Worm (Caenorhabditis elegans) whole organism, late embryonic: ENCODE data around the gene col-142.

ENCODE experiments used
- C38D4.7 ChIP-seq: fragments of 200-800 bp; sonication (Bioruptor generic); optimal IDR thresholded peaks from 2 replicates; lab custom pipeline; 2018; ENCODE audit warnings: mild to moderate bottlenecking, missing genetic modification characterization, moderate library complexity, missing compliant biosample characterization
- F13H6.1 ChIP-seq: sonication (generic microtip); optimal IDR thresholded peaks from 2 replicates; lab custom pipeline; 2016; ENCODE audit warnings: missing genetic modification characterization, missing compliant biosample characterization
- K02D7.2 ChIP-seq: sonication (generic microtip); optimal IDR thresholded peaks from 2 replicates; lab custom pipeline; 2017; ENCODE audit warnings: mild to moderate bottlenecking, missing genetic modification characterization, missing compliant biosample characterization
- K09A11.1 ChIP-seq: sonication (generic microtip); optimal IDR thresholded peaks from 2 replicates; lab custom pipeline; 2017; ENCODE audit warnings: antibody characterized with exemption, mild to moderate bottlenecking, missing genetic modification characterization, missing compliant biosample characterization; ENCODE audit not compliant: insufficient read depth
- T23F11.4 ChIP-seq: fragments of 200-800 bp; sonication (Bioruptor generic); optimal IDR thresholded peaks from 2 replicates; lab custom pipeline; 2018; ENCODE audit warnings: mild to moderate bottlenecking, missing genetic modification characterization, missing compliant biosample characterization
- ahr-1 ChIP-seq: sonication (generic microtip); optimal IDR thresholded peaks from 2 replicates; lab custom pipeline; 2016; ENCODE audit warnings: missing genetic modification characterization, missing compliant biosample characterization
- ceh-19 ChIP-seq: fragments of 200-800 bp; sonication (Bioruptor generic); optimal IDR thresholded peaks from 2 replicates; lab custom pipeline; 2018; ENCODE audit warnings: mild to moderate bottlenecking, missing genetic modification characterization, missing compliant biosample characterization
- ceh-2 ChIP-seq: sonication (generic microtip); optimal IDR thresholded peaks from 2 replicates; lab custom pipeline; 2016; ENCODE audit warnings: missing genotype, missing genetic modification characterization, missing compliant biosample characterization
- ceh-22 ChIP-seq: sonication (generic microtip); optimal IDR thresholded peaks from 2 replicates; lab custom pipeline; 2017; ENCODE audit warnings: missing biosample characterization, missing genetic modification characterization
- ceh-30 ChIP-seq: fragments of 150-350 bp; optimal IDR thresholded peaks from 2 replicates; lab custom pipeline; 2014; ENCODE audit warnings: missing biosample characterization, missing genetic modification characterization
- ceh-31 ChIP-seq: sonication (generic microtip); optimal IDR thresholded peaks from 2 replicates; lab custom pipeline; 2016; ENCODE audit warnings: missing genetic modification characterization, missing compliant biosample characterization
- ceh-34 ChIP-seq: sonication (generic microtip); optimal IDR thresholded peaks from 2 replicates; lab custom pipeline; 2016; ENCODE audit warnings: mild to moderate bottlenecking, missing genetic modification characterization, missing compliant biosample characterization
- ceh-48 ChIP-seq: sonication (generic microtip); optimal IDR thresholded peaks from 2 replicates; lab custom pipeline; 2016; ENCODE audit warnings: missing genetic modification characterization, inconsistent platforms, missing compliant biosample characterization
- ceh-6 ChIP-seq: fragments of 200-800 bp; sonication (Bioruptor generic); optimal IDR thresholded peaks from 2 replicates; lab custom pipeline; 2018; ENCODE audit warnings: mild to moderate bottlenecking, missing genetic modification characterization, missing compliant biosample characterization
- ceh-9 ChIP-seq: sonication (generic microtip); optimal IDR thresholded peaks from 2 replicates; lab custom pipeline; 2016; ENCODE audit warnings: mild to moderate bottlenecking, missing genetic modification characterization, inconsistent platforms, missing compliant biosample characterization
- che-1 ChIP-seq: sonication (generic microtip); optimal IDR thresholded peaks from 2 replicates; lab custom pipeline; 2016; ENCODE audit warnings: mild to moderate bottlenecking, missing genetic modification characterization, missing compliant biosample characterization
- dmd-4 ChIP-seq: sonication (generic microtip); optimal IDR thresholded peaks from 2 replicates; lab custom pipeline; 2016; ENCODE audit warnings: borderline replicate concordance, missing genetic modification characterization, missing compliant biosample characterization
- elt-4 ChIP-seq: sonication (generic microtip); optimal IDR thresholded peaks from 2 replicates; lab custom pipeline; 2016; ENCODE audit warnings: missing genetic modification characterization, missing compliant biosample characterization
- ets-4 ChIP-seq: sonication (generic microtip); optimal IDR thresholded peaks from 2 replicates; lab custom pipeline; 2016; ENCODE audit warnings: missing genetic modification characterization, missing compliant biosample characterization
- fax-1 ChIP-seq: sonication (generic microtip); optimal IDR thresholded peaks from 2 replicates; lab custom pipeline; 2016; ENCODE audit warnings: missing genotype, missing genetic modification characterization, missing compliant biosample characterization
- fkh-10 ChIP-seq: fragments of 150-350 bp; optimal IDR thresholded peaks from 2 replicates; lab custom pipeline; 2014; ENCODE audit warnings: missing biosample characterization, missing genetic modification reagents, missing genetic modification characterization
- fkh-6 ChIP-seq: sonication (generic microtip); optimal IDR thresholded peaks from 2 replicates; lab custom pipeline; 2016; ENCODE audit warnings: missing genetic modification characterization, missing compliant biosample characterization
- gmeb-2 ChIP-seq: sonication (generic microtip); optimal IDR thresholded peaks from 2 replicates; lab custom pipeline; 2016; ENCODE audit warnings: missing genetic modification characterization, inconsistent platforms, missing compliant biosample characterization
- hlh-30 ChIP-seq: sonication (generic microtip); optimal IDR thresholded peaks from 2 replicates; lab custom pipeline; 2017; ENCODE audit warnings: antibody characterized with exemption, missing genetic modification characterization, missing compliant biosample characterization; ENCODE audit not compliant: insufficient read depth
- hlh-6 ChIP-seq: sonication (generic microtip); optimal IDR thresholded peaks from 2 replicates; lab custom pipeline; 2016; ENCODE audit warnings: missing genotype, missing genetic modification characterization, missing compliant biosample characterization
- hlh-8 ChIP-seq: sonication (generic microtip); optimal IDR thresholded peaks from 2 replicates; lab custom pipeline; 2016; ENCODE audit warnings: missing genotype, missing genetic modification characterization, missing compliant biosample characterization
- lim-6 ChIP-seq: sonication (generic microtip); optimal IDR thresholded peaks from 2 replicates; lab custom pipeline; 2016; ENCODE audit warnings: missing genetic modification characterization, missing compliant biosample characterization
- mec-3 ChIP-seq: sonication (generic microtip); optimal IDR thresholded peaks from 2 replicates; lab custom pipeline; 2016; ENCODE audit warnings: borderline replicate concordance, missing genetic modification characterization, missing compliant biosample characterization
- nhr-11 ChIP-seq: fragments of 150-350 bp; optimal IDR thresholded peaks from 2 replicates; lab custom pipeline; 2014; ENCODE audit warnings: missing biosample characterization, missing genetic modification characterization
- nhr-232 ChIP-seq: sonication (generic microtip); optimal IDR thresholded peaks from 2 replicates; lab custom pipeline; 2016; ENCODE audit warnings: missing genetic modification characterization, missing compliant biosample characterization
- npax-4 ChIP-seq: sonication (generic microtip); optimal IDR thresholded peaks from 2 replicates; lab custom pipeline; 2016; ENCODE audit warnings: missing genetic modification characterization, missing compliant biosample characterization
- odd-2 ChIP-seq: sonication (generic microtip); optimal IDR thresholded peaks from 2 replicates; lab custom pipeline; 2017; ENCODE audit warnings: antibody characterized with exemption, mild to moderate bottlenecking, missing genetic modification characterization, missing compliant biosample characterization
- pag-3 ChIP-seq: sonication (generic microtip); optimal IDR thresholded peaks from 2 replicates; lab custom pipeline; 2016; ENCODE audit warnings: missing compliant biosample characterization, missing genetic modification characterization, borderline replicate concordance
- pat-9 ChIP-seq: fragments of 200-800 bp; sonication (Bioruptor generic); optimal IDR thresholded peaks from 2 replicates; lab custom pipeline; 2018; ENCODE audit warnings: mild to moderate bottlenecking, missing genetic modification characterization, moderate library complexity, missing compliant biosample characterization
- pax-1 ChIP-seq: fragments of 150-350 bp; optimal IDR thresholded peaks from 2 replicates; lab custom pipeline; 2014; ENCODE audit warnings: missing biosample characterization, missing genetic modification characterization
- pha-2 ChIP-seq: sonication (generic microtip); optimal IDR thresholded peaks from 2 replicates; lab custom pipeline; 2017; ENCODE audit warnings: mild to moderate bottlenecking, missing genetic modification characterization, missing compliant biosample characterization
- pros-1 ChIP-seq: fragments of 150-350 bp; optimal IDR thresholded peaks from 2 replicates; lab custom pipeline; 2014; ENCODE audit warnings: missing biosample characterization, missing genetic modification reagents, missing genetic modification characterization
- rnt-1 ChIP-seq: sonication (generic microtip); optimal IDR thresholded peaks from 2 replicates; lab custom pipeline; 2016; ENCODE audit warnings: missing genetic modification characterization, missing compliant biosample characterization
- sdc-2 ChIP-seq: sonication (generic microtip); optimal IDR thresholded peaks from 2 replicates; lab custom pipeline; 2016; ENCODE audit warnings: missing genotype, missing genetic modification characterization, missing compliant biosample characterization
- sox-2 ChIP-seq: fragments of 200-800 bp; sonication (Bioruptor generic); IDR thresholded peaks from 2 replicates; pipeline ENCODE4 v1.3.6; 2022; ENCODE audit warnings: missing genetic modification reagents, missing genetic modification characterization, missing compliant biosample characterization
- sox-4 ChIP-seq: sonication (generic microtip); optimal IDR thresholded peaks from 2 replicates; lab custom pipeline; 2017; ENCODE audit warnings: mild to moderate bottlenecking, missing genetic modification characterization, inconsistent platforms, missing compliant biosample characterization
- tbx-2 ChIP-seq: sonication (generic microtip); optimal IDR thresholded peaks from 2 replicates; lab custom pipeline; 2016; ENCODE audit warnings: missing genetic modification characterization, missing compliant biosample characterization
- tbx-7 ChIP-seq: sonication (generic microtip); optimal IDR thresholded peaks from 2 replicates; lab custom pipeline; 2016; ENCODE audit warnings: missing genotype, missing genetic modification characterization, missing compliant biosample characterization
- unc-55 ChIP-seq: sonication (generic microtip); optimal IDR thresholded peaks from 2 replicates; lab custom pipeline; 2017; ENCODE audit warnings: missing biosample characterization, missing genetic modification reagents, missing genetic modification characterization
- unc-86 ChIP-seq: sonication (generic microtip); optimal IDR thresholded peaks from 2 replicates; lab custom pipeline; 2016; ENCODE audit warnings: missing genetic modification characterization, missing compliant biosample characterization
- zip-5 ChIP-seq: sonication (generic microtip); optimal IDR thresholded peaks from 2 replicates; lab custom pipeline; 2016; ENCODE audit warnings: missing genetic modification characterization, missing compliant biosample characterization

Gene col-142

ce11 chrV:6784853-6785492 is 46.0 kb upstream of the col-142 start, which contains the start of the genes spn-4 and spe-39 (continued):
- TF ChIP-seq lim-6 (no peak), mec-3 (tag; lab: Kevin White, UChicago) (no peak), hlh-8 (no peak), pax-1 (tag; lab: Kevin White, UChicago) (peak; percentile 64), ceh-22 (tag; lab: Kevin White, UChicago) (no peak), gmeb-2 (no peak), K09A11.1 (peak; percentile 35), dmd-4 (tag; lab: Kevin White, UChicago) (no peak), che-1 (tag; lab: Kevin White, UChicago) (no peak), fkh-10 (GFP tag; lab: Kevin White, UChicago) (no peak), C38D4.7 (no peak), T23F11.4 (no peak), fkh-6 (tag; lab: Kevin White, UChicago) (no peak), ceh-30 (tag; lab: Kevin White, UChicago) (no peak), F13H6.1 (tag; lab: Kevin White, UChicago) (no peak), unc-55 (peak; percentile 1), tbx-7 (no peak), ceh-31 (tag; lab: Kevin White, UChicago) (peak; percentile 39), ceh-48 (tag; lab: Kevin White, UChicago) (no peak), sdc-2 (tag; lab: Kevin White, UChicago) (no peak), npax-4 (no peak), sox-4 (tag; lab: Kevin White, UChicago) (peak; percentile 28), ceh-2 (tag; lab: Kevin White, UChicago) (peak; percentile 20), ceh-19 (GFP tag; lab: Kevin White, UChicago) (no peak), unc-86 (no peak), pros-1 (no peak), zip-5 (peak; percentile 10), odd-2 (peak; percentile 21), fax-1 (peak; percentile 7), ahr-1 (no peak), elt-4 (tag; lab: Kevin White, UChicago) (no peak), hlh-6 (no peak), sox-2 (GFP tag; lab: Robert Waterston, UW) (peak; percentile 62), ets-4 (tag; lab: Kevin White, UChicago) (no peak), ceh-9 (tag; lab: Kevin White, UChicago) (no peak), pag-3 (tag; lab: Kevin White, UChicago) (no peak), pha-2 (tag; lab: Kevin White, UChicago) (no peak), ceh-34 (tag; lab: Kevin White, UChicago) (no peak), nhr-232 (tag; lab: Kevin White, UChicago) (no peak), K02D7.2 (tag; lab: Kevin White, UChicago) (no peak), ceh-6 (GFP tag; lab: Kevin White, UChicago) (no peak), rnt-1 (no peak), tbx-2 (tag; lab: Kevin White, UChicago) (peak; percentile 48), pat-9 (tag; lab: Kevin White, UChicago) (no peak), nhr-11 (tag; lab: Kevin White, UChicago) (no peak), hlh-30 (tag; lab: Kevin White, UChicago) (no peak)
- TF ChIP-seq, all 69 proteins: peak for 21
